Worm (Caenorhabditis elegans): ENCODE results near the gene EGAP1.1.
A peak's percentile ranks its signal among the peaks of the same experiment; 100 is the strongest.

DNA sequence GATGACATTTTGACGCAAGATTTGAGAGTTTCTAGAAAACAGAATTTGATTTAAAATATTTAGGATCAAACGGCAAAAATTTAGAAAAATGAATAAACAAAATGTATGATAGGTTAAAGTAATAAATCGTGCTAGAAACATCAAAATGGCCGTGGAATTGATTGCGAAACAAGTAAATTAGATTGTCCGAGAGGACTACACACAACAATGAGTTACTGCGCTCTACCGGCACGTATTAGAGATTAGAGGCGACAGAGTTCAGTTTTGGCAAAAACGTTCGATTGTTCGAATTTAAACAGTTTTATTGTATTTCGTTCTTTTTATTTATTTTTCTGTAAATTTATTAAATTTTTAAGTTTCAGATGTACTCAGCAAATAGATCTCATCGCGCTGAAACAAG lies 11.3 kb downstream of the EGAP1.1 start, which contains the start of the genes dnc-2 and bcl-7:
- TF ChIP-seq unc-39 (tag; optimal IDR thresholded peaks at IDR 0.05), result no peak
- TF ChIP-seq mls-2 (tag; optimal IDR thresholded peaks at IDR 0.05), result no peak
- TF ChIP-seq nhr-12 (tag; optimal IDR thresholded peaks at IDR 0.05), result no peak
- TF ChIP-seq unc-62 (GFP tag; optimal IDR thresholded peaks at IDR 0.05), result no peak
- TF ChIP-seq snpc-4 (tag; optimal IDR thresholded peaks at IDR 0.05), result no peak
- TF ChIP-seq lsy-2 (tag; optimal IDR thresholded peaks at IDR 0.05), result no peak
- TF ChIP-seq ztf-11 (tag; optimal IDR thresholded peaks at IDR 0.05), result no peak
- TF ChIP-seq mep-1 (tag; optimal IDR thresholded peaks at IDR 0.05), result peak; percentile 4
- no peak for TF ChIP-seq lin-32 (GFP tag; optimal IDR thresholded peaks at IDR 0.05)
- TF ChIP-seq cnd-1 (tag; optimal IDR thresholded peaks at IDR 0.05), result no peak
- TF ChIP-seq hlh-1 (tag; optimal IDR thresholded peaks at IDR 0.05), result no peak
- TF ChIP-seq sptf-1 (tag; optimal IDR thresholded peaks at IDR 0.05), result no peak
- TF ChIP-seq nhr-237 (tag; optimal IDR thresholded peaks at IDR 0.05), result no peak
